Worm (Caenorhabditis elegans) whole organism, early embryonic: Measurements from ENCODE around the gene glb-12.

Source experiments
- B0310.2 ChIP-seq: sonication (generic microtip); optimal IDR thresholded peaks from 2 replicates; lab custom pipeline; 2016; ENCODE audit warnings: mild to moderate bottlenecking, missing genetic modification characterization, missing compliant biosample characterization
- F13C5.2 ChIP-seq: sonication (generic microtip); optimal IDR thresholded peaks from 2 replicates; lab custom pipeline; 2017; ENCODE audit warnings: mild to moderate bottlenecking, missing genetic modification characterization, inconsistent platforms, missing compliant biosample characterization
- aly-1 ChIP-seq: sonication (generic microtip); optimal IDR thresholded peaks from 2 replicates; lab custom pipeline; 2016; ENCODE audit warnings: missing genetic modification characterization, missing compliant biosample characterization
- ama-1 ChIP-seq: fragments of 150-350 bp; optimal IDR thresholded peaks from 2 replicates; lab custom pipeline; 2014
- ceh-13 ChIP-seq: fragments of 200-800 bp; sonication (Bioruptor generic); optimal IDR thresholded peaks from 2 replicates; lab custom pipeline; 2018; ENCODE audit warnings: mild to moderate bottlenecking, missing genetic modification characterization, missing compliant biosample characterization
- ceh-36 ChIP-seq: sonication (generic microtip); optimal IDR thresholded peaks from 2 replicates; lab custom pipeline; 2016; ENCODE audit warnings: missing genetic modification characterization, inconsistent platforms, missing compliant biosample characterization
- ets-7 ChIP-seq: sonication (generic microtip); optimal IDR thresholded peaks from 2 replicates; lab custom pipeline; 2016; ENCODE audit warnings: missing genotype, missing genetic modification characterization, missing compliant biosample characterization
- flt-1 ChIP-seq: fragments of 200-800 bp; sonication (Bioruptor generic); IDR thresholded peaks from 2 replicates; pipeline ENCODE4 v1.3.6; 2022; ENCODE audit warnings: missing genetic modification characterization, missing compliant biosample characterization
- hmbx-1 ChIP-seq: sonication (generic microtip); optimal IDR thresholded peaks from 2 replicates; lab custom pipeline; 2016; ENCODE audit warnings: mild to moderate bottlenecking, missing genetic modification characterization, missing compliant biosample characterization
- hmg-4 ChIP-seq: fragments of 200-800 bp; sonication (Bioruptor generic); optimal IDR thresholded peaks from 2 replicates; lab custom pipeline; 2018; ENCODE audit warnings: mild to moderate bottlenecking, missing genetic modification characterization, missing compliant biosample characterization
- hnd-1 ChIP-seq: sonication (generic microtip); optimal IDR thresholded peaks from 2 replicates; lab custom pipeline; 2016; ENCODE audit warnings: missing genetic modification characterization, missing compliant biosample characterization
- pes-1 ChIP-seq: fragments of 200-800 bp; sonication (Bioruptor generic); IDR thresholded peaks from 2 replicates; pipeline ENCODE4 v1.3.6; 2022; ENCODE audit warnings: missing genetic modification reagents, missing genetic modification characterization, missing compliant biosample characterization
- scrt-1 ChIP-seq: fragments of 200-800 bp; sonication (Bioruptor generic); IDR thresholded peaks from 2 replicates; pipeline ENCODE4 v1.3.6; 2022; ENCODE audit warnings: missing genetic modification characterization, missing compliant biosample characterization
- sea-1 ChIP-seq: fragments of 200-800 bp; sonication (Bioruptor generic); conservative IDR thresholded peaks from 2 replicates; pipeline ENCODE4 v1.3.6; 2022; ENCODE audit warnings: missing genetic modification characterization, missing compliant biosample characterization
- tbx-11 ChIP-seq: fragments of 200-800 bp; sonication (Bioruptor generic); IDR thresholded peaks from 2 replicates; pipeline ENCODE4 v1.3.6; 2022; ENCODE audit warnings: missing genetic modification characterization, missing compliant biosample characterization
- tbx-37 ChIP-seq: fragments of 200-800 bp; sonication (Bioruptor generic); conservative IDR thresholded peaks from 2 replicates; pipeline ENCODE4 v1.3.6; 2022; ENCODE audit warnings: missing genetic modification reagents, missing genetic modification characterization, missing compliant biosample characterization
- tra-4 ChIP-seq: sonication (generic microtip); optimal IDR thresholded peaks from 2 replicates; lab custom pipeline; 2017; ENCODE audit warnings: missing genetic modification characterization, missing compliant biosample characterization

Gene glb-12

ce11 chrII:10759425-10759824 is 28.0 kb upstream of the glb-12 start:
- TF ChIP-seq flt-1 (GFP tag; lab: Robert Waterston, UW) (no peak), sea-1 (GFP tag; lab: Robert Waterston, UW) (no peak), hnd-1 (no peak), aly-1 (tag; lab: Kevin White, UChicago) (no peak), F13C5.2 (tag; lab: Kevin White, UChicago) (no peak), ets-7 (tag; lab: Kevin White, UChicago) (no peak), hmbx-1 (no peak), B0310.2 (no peak), ceh-36 (tag; lab: Kevin White, UChicago) (no peak), tbx-11 (GFP tag; lab: Robert Waterston, UW) (no peak), tra-4 (no peak), scrt-1 (GFP tag; lab: Robert Waterston, UW) (no peak), hmg-4 (GFP tag; lab: Kevin White, UChicago) (no peak), tbx-37 (no peak), pes-1 (GFP tag; lab: Robert Waterston, UW) (no peak), ceh-13 (GFP tag; lab: Kevin White, UChicago) (no peak), ama-1 (lab: Kevin White, UChicago) (no peak)

DNA sequence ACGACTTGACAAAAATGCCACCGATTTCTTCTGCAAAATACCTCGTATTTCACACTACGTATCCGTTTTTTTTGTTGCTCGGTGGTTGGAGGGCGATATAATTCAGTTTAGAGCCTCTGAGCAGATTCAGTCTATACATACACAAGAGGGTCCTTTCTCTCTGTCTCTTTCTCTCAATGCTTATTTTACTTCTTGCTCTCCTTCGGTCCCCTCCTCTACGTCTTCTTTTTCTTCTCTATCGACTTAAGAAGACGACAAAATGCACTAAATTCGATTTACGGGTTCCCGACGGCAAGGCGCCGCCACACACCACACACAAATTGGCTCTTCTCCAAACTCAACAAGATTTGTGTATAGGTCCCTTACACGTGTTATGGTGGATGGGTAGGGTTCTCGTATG is 27.5 kb upstream of the glb-12 start:
- no peak for TF ChIP-seq tbx-11 (GFP tag; lab: Robert Waterston, UW)
- TF ChIP-seq hmg-4 (GFP tag; lab: Kevin White, UChicago) = no peak
- TF ChIP-seq ets-7 (tag; lab: Kevin White, UChicago) = no peak
- no peak for TF ChIP-seq tbx-37
- no peak for TF ChIP-seq aly-1 (tag; lab: Kevin White, UChicago)
- TF ChIP-seq flt-1 (GFP tag; lab: Robert Waterston, UW) = no peak
- no peak for TF ChIP-seq ceh-36 (tag; lab: Kevin White, UChicago)
- TF ChIP-seq ama-1 (lab: Kevin White, UChicago) = no peak
- TF ChIP-seq F13C5.2 (tag; lab: Kevin White, UChicago) = no peak
- no peak for TF ChIP-seq scrt-1 (GFP tag; lab: Robert Waterston, UW)
- no peak for TF ChIP-seq ceh-13 (GFP tag; lab: Kevin White, UChicago)
- no peak for TF ChIP-seq pes-1 (GFP tag; lab: Robert Waterston, UW)
- no peak for TF ChIP-seq B0310.2
- TF ChIP-seq sea-1 (GFP tag; lab: Robert Waterston, UW) = no peak

DNA sequence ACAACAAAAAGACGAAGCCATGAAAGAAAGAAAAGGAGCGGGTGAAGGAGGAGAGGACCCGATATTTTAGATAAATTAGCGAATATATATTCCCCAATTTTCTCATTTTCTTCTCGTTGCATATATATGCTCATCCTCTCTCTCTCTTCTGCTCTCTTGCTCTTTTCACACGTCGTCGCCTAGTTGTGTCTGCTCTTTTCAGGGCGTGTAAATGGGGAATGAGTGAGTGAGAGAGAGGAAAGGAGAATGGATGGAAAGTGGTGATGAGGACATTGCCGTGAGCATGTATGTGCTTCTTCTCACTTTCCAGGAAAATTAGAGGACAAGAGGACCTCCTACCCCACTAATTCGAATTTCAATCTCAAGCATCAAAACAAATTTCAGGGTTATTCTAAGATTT is 24.0 kb upstream of the glb-12 start:
- TF ChIP-seq aly-1 (tag; lab: Kevin White, UChicago) (no peak), flt-1 (GFP tag; lab: Robert Waterston, UW) (no peak), scrt-1 (GFP tag; lab: Robert Waterston, UW) (no peak), ets-7 (tag; lab: Kevin White, UChicago) (no peak), hnd-1 (no peak), hmg-4 (GFP tag; lab: Kevin White, UChicago) (no peak)

ce11 chrII:10753694-10754093 is 22.2 kb upstream of the glb-12 start:
- TF ChIP-seq scrt-1 (GFP tag; lab: Robert Waterston, UW) (no peak), tra-4 (no peak), tbx-37 (no peak), tbx-11 (GFP tag; lab: Robert Waterston, UW) (no peak), ceh-13 (GFP tag; lab: Kevin White, UChicago) (no peak), ama-1 (lab: Kevin White, UChicago) (no peak), aly-1 (tag; lab: Kevin White, UChicago) (no peak), F13C5.2 (tag; lab: Kevin White, UChicago) (no peak), B0310.2 (no peak)

DNA sequence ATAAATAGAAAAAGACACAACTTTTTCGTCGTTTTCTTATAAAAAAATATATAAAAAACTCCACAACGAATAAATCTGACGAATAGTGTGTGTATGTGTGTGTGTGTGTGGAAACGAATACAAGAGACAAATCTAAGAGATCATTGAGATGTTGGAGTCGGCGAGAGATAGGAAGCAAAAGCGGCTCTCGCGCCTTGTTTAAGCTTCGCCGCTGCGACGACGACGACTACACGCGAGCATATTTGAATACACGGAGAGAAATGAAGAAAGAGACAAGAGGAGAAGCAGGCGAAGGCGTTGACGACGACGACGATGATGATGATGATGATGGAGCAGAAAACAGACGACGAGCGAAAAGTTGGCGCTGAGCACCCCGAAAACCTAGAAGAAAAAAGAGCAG is 13.3 kb upstream of the glb-12 start:
- TF ChIP-seq F13C5.2 (tag; lab: Kevin White, UChicago) (no peak), scrt-1 (GFP tag; lab: Robert Waterston, UW) (no peak)

DNA sequence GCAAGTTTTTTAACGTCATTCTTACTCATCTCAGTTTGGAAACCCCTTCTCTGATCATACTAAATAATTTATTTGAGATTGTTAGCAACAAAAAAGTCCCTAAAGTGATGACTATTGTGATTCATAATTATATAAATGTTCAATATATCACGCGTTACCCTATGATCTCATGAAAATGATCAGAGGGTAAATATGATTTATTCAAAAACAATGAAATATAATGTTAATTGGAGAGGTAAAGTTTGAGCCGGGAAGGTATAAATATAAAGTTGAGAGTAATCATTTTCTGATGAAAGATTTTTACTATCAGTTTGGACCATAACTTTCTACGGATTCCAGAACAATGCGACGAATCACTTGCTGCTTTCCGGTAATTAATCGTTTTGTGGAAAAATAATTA is 5.6 kb upstream of the glb-12 start, which contains the start of gene C52A11.3:
TSS of gene C52A11.3 (plus strand) at position 301 of the 400 bp plus-strand sequence.
- TF ChIP-seq hnd-1 (no peak), hmbx-1 (no peak), tbx-11 (GFP tag; lab: Robert Waterston, UW) (no peak), flt-1 (GFP tag; lab: Robert Waterston, UW) (no peak), hmg-4 (GFP tag; lab: Kevin White, UChicago) (no peak), scrt-1 (GFP tag; lab: Robert Waterston, UW) (no peak), ama-1 (lab: Kevin White, UChicago) (no peak)

DNA sequence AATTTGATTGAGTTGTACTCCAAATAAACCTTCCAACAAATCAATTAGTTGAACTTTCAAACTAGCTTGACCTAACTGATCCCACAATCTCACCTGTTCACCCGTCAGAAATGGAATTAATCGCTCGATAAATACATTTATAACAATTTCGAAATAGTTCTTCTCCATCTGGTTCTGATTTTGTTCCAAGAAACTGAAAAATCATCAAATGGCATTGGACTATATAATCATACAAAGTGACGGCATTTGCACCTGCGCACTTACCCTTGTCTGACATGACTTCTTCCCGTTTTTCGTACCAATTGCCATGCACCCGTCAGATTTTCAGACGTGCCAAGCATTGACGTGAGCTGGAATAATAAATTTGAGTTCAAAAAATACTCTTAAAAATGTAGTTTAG is 750 bp downstream of the glb-12 start:
- no peak for TF ChIP-seq sea-1 (GFP tag; lab: Robert Waterston, UW)
- no peak for TF ChIP-seq pes-1 (GFP tag; lab: Robert Waterston, UW)
- no peak for TF ChIP-seq hmg-4 (GFP tag; lab: Kevin White, UChicago)
- TF ChIP-seq B0310.2 = no peak
- no peak for TF ChIP-seq ama-1 (lab: Kevin White, UChicago)
- no peak for TF ChIP-seq tbx-11 (GFP tag; lab: Robert Waterston, UW)
- no peak for TF ChIP-seq hmbx-1
- no peak for TF ChIP-seq tbx-37
- no peak for TF ChIP-seq hnd-1
- no peak for TF ChIP-seq F13C5.2 (tag; lab: Kevin White, UChicago)
- TF ChIP-seq flt-1 (GFP tag; lab: Robert Waterston, UW) = no peak
- TF ChIP-seq ets-7 (tag; lab: Kevin White, UChicago) = no peak
- TF ChIP-seq aly-1 (tag; lab: Kevin White, UChicago) = no peak
- no peak for TF ChIP-seq ceh-36 (tag; lab: Kevin White, UChicago)

- TF ChIP-seq tbx-37 (no peak), F13C5.2 (tag; lab: Kevin White, UChicago) (no peak), scrt-1 (GFP tag; lab: Robert Waterston, UW) (no peak), hmbx-1 (no peak), hmg-4 (GFP tag; lab: Kevin White, UChicago) (no peak), ceh-13 (GFP tag; lab: Kevin White, UChicago) (no peak), ceh-36 (tag; lab: Kevin White, UChicago) (no peak), tra-4 (no peak), tbx-11 (GFP tag; lab: Robert Waterston, UW) (no peak), sea-1 (GFP tag; lab: Robert Waterston, UW) (no peak), B0310.2 (no peak), flt-1 (GFP tag; lab: Robert Waterston, UW) (no peak), aly-1 (tag; lab: Kevin White, UChicago) (no peak), pes-1 (GFP tag; lab: Robert Waterston, UW) (no peak), ets-7 (tag; lab: Kevin White, UChicago) (no peak), ama-1 (lab: Kevin White, UChicago) (no peak), hnd-1 (no peak)
Measured at ce11 chrII:10723069-10723468, 8.4 kb downstream of the glb-12 start, which contains the start of gene C09G5.14. Gene C09G5.14 (minus strand): TSS chrII:10723169.
